Fruit fly (Drosophila melanogaster) whole organism, wandering third instar larva: Measurements from ENCODE around the gene CG7120.
A peak's percentile ranks its signal among the peaks of the same experiment; 100 is the strongest.

ENCODE experiments used
- Abd-B ChIP-seq: fragments of >200 bp; optimal IDR thresholded peaks from 2 replicates; lab custom pipeline; 2017; ENCODE audit warnings: missing biosample characterization, missing genetic modification characterization
- CG32264 ChIP-seq: fragments of 200-800 bp; sonication (Bioruptor generic); optimal IDR thresholded peaks from 2 replicates; lab custom pipeline; 2016; ENCODE audit warnings: missing biosample characterization, missing genetic modification characterization
- CG9705 ChIP-seq: fragments of 200-800 bp; sonication (Bioruptor generic); optimal IDR thresholded peaks from 2 replicates; lab custom pipeline; 2018; ENCODE audit warnings: missing biosample characterization, mild to moderate bottlenecking, missing genetic modification characterization
- Dfd ChIP-seq: fragments of >200 bp; optimal IDR thresholded peaks from 2 replicates; lab custom pipeline; 2017; ENCODE audit warnings: missing biosample characterization, missing genetic modification characterization
- Dif ChIP-seq: fragments of 200-275, 200-300 bp; sonication (Bioruptor generic); optimal IDR thresholded peaks from 2 replicates; lab custom pipeline; 2018; ENCODE audit warnings: missing biosample characterization, missing genetic modification characterization; ENCODE audit not compliant: partially characterized antibody
- GATAd ChIP-seq: sonication (Bioruptor generic); optimal IDR thresholded peaks from 2 replicates; lab custom pipeline; 2016; ENCODE audit warnings: missing biosample characterization, missing genetic modification characterization
- HLH106 ChIP-seq: fragments of 200-800 bp; optimal IDR thresholded peaks from 3 replicates; lab custom pipeline; 2019; ENCODE audit warnings: missing biosample characterization, mild to moderate bottlenecking, missing genetic modification characterization, moderate library complexity
- Hnf4 ChIP-seq: fragments of 200-800 bp; sonication (Bioruptor generic); optimal IDR thresholded peaks from 2 replicates; lab custom pipeline; 2016; ENCODE audit warnings: missing biosample characterization, mild to moderate bottlenecking, missing genetic modification characterization
- Hr78 ChIP-seq: fragments of >200 bp; optimal IDR thresholded peaks from 2 replicates; lab custom pipeline; 2017; ENCODE audit warnings: missing biosample characterization, missing genetic modification characterization
- Hr83 ChIP-seq: fragments of 200-300 bp; sonication (Bioruptor generic); optimal IDR thresholded peaks from 2 replicates; lab custom pipeline; 2016; ENCODE audit warnings: missing biosample characterization, mild to moderate bottlenecking, missing genetic modification characterization, moderate library complexity; ENCODE audit not compliant: poor library complexity, severe bottlenecking
- Jra ChIP-seq: sonication (Bioruptor generic); optimal IDR thresholded peaks from 2 replicates; lab custom pipeline; 2016; ENCODE audit warnings: missing biosample characterization, missing genetic modification characterization
- Myc ChIP-seq: fragments of >200 bp; optimal IDR thresholded peaks from 2 replicates; lab custom pipeline; 2017
- N ChIP-seq: fragments of >200 bp; optimal IDR thresholded peaks from 2 replicates; lab custom pipeline; 2018; ENCODE audit warnings: missing biosample characterization, missing external identifiers, missing genetic modification characterization
- Rel ChIP-seq, 2 experiments: fragments of 200-800 bp; sonication (Bioruptor generic) in 1 of 2; optimal IDR thresholded peaks; 2 replicates in 1 of 2; 3 replicates in 1 of 2; lab custom pipeline; 2016 to 2019; ENCODE audit warnings: mild to moderate bottlenecking in 2 of 2, missing biosample characterization in 2 of 2, missing genetic modification characterization in 2 of 2, moderate library complexity in 1 of 2
- Vsx2 ChIP-seq: fragments of 200-300, 225-300 bp; sonication (Bioruptor generic); optimal IDR thresholded peaks from 2 replicates; lab custom pipeline; 2018; ENCODE audit warnings: missing biosample characterization, missing genetic modification characterization; ENCODE audit not compliant: partially characterized antibody
- dl ChIP-seq, 2 experiments: fragments of 175-275, 200-275 bp in 1 of 2; fragments of 200-275 bp in 1 of 2; sonication (Bioruptor generic); optimal IDR thresholded peaks; lab custom pipeline; 2018; ENCODE audit warnings: mild to moderate bottlenecking in 2 of 2, missing biosample characterization in 2 of 2, missing genetic modification characterization in 2 of 2, moderate library complexity in 2 of 2; ENCODE audit not compliant: partially characterized antibody in 2 of 2, insufficient read depth in 1 of 2
- dsf ChIP-seq: sonication (Bioruptor generic); optimal IDR thresholded peaks from 2 replicates; lab custom pipeline; 2016; ENCODE audit warnings: missing biosample characterization, missing genetic modification characterization, borderline replicate concordance
- ey ChIP-seq: fragments of 200-800 bp; sonication (Bioruptor generic); optimal IDR thresholded peaks from 2 replicates; lab custom pipeline; 2016; ENCODE audit warnings: missing biosample characterization, missing genetic modification characterization
- foxo ChIP-seq, 2 experiments: fragments of 200-800 bp; sonication (Bioruptor generic); optimal IDR thresholded peaks; 2 replicates in 1 of 2; 3 replicates in 1 of 2; lab custom pipeline; 2016 to 2017; ENCODE audit warnings: missing biosample characterization in 2 of 2, missing genetic modification characterization in 2 of 2
- fru ChIP-seq: fragments of 200-800 bp; sonication (Bioruptor generic); optimal IDR thresholded peaks from 3 replicates; lab custom pipeline; 2016; ENCODE audit warnings: missing biosample characterization, mild to moderate bottlenecking, missing genetic modification characterization
- h ChIP-seq: fragments of 200-800 bp; sonication (Bioruptor generic); optimal IDR thresholded peaks from 3 replicates; lab custom pipeline; 2016; ENCODE audit warnings: missing biosample characterization, mild to moderate bottlenecking, missing genetic modification characterization
- jim ChIP-seq: fragments of 175-275, 200-325 bp; sonication (Bioruptor generic); optimal IDR thresholded peaks from 2 replicates; lab custom pipeline; 2016; ENCODE audit warnings: missing biosample characterization, mild to moderate bottlenecking, missing genetic modification characterization
- lola ChIP-seq: fragments of >200 bp; optimal IDR thresholded peaks from 2 replicates; lab custom pipeline; 2017; ENCODE audit warnings: missing biosample characterization, missing genetic modification characterization
- psq ChIP-seq: fragments of 200-800 bp; sonication (Bioruptor generic); optimal IDR thresholded peaks from 3 replicates; lab custom pipeline; 2017; ENCODE audit warnings: missing biosample characterization, mild to moderate bottlenecking, missing genetic modification characterization, moderate library complexity
- rgr ChIP-seq: fragments of 200-800 bp; sonication (Bioruptor generic); optimal IDR thresholded peaks from 3 replicates; lab custom pipeline; 2016; ENCODE audit warnings: missing biosample characterization, mild to moderate bottlenecking, missing genetic modification characterization
- sage ChIP-seq: fragments of 200-800 bp; sonication (Bioruptor generic); optimal IDR thresholded peaks from 2 replicates; lab custom pipeline; 2016; ENCODE audit warnings: missing biosample characterization, mild to moderate bottlenecking, missing genetic modification characterization
- usp ChIP-seq: fragments of >200 bp; optimal IDR thresholded peaks from 2 replicates; lab custom pipeline; 2017; ENCODE audit warnings: missing biosample characterization, missing genetic modification characterization
- woc ChIP-seq: sonication (Bioruptor generic); optimal IDR thresholded peaks from 2 replicates; lab custom pipeline; 2016; ENCODE audit warnings: missing biosample characterization, mild to moderate bottlenecking, missing genetic modification characterization

Gene CG7120

DNA sequence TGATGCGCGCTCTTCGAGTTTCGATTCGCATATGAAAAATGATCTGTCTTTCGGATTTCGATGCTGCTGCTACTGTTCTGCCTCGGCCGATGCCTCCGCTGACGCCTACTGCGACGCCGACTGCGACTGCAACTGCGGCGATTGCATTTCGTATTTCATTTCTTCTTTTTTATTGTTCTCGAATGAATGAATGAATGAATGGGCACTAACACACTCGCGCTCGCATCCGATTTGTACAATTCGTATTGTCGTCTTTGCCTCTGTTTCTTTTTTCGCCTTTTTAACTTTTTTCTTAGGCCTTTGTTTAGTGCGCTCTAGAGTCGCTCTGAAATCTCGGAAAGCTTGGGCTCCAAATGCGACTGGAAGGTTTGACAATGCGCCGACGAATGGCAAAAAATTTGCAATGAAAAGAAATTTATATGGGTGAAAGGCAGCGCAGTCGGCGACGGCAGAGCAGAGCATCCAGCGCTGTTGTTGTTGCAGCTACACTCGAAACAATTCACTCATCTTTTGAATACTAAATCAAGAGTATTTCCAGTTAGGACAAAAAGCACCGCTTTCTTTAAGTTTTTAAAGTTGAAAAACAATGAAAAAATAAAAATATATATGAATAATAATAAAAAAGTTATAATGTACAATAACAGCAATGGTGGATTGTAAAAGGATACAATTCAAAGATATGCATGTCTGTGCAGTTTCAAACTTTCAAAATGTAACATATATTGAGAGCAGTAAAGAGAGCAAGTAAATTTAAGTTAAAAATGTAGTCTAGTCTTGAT, 26.2 kb downstream of the CG7120 start, which contains the start of gene CG32354:
TSS of gene CG32354 (minus strand) at position 398 of the 779 bp plus-strand sequence.
- TF ChIP-seq dsf (GFP tag; lab: Kevin White, UChicago) (no peak), Vsx2 (GFP tag; lab: Kevin White, UChicago) (no peak), Abd-B (GFP tag; lab: Kevin White, UChicago) (no peak), rgr (no peak), Hr83 (GFP tag; lab: Kevin White, UChicago) (no peak), woc (GFP tag; lab: Kevin White, UChicago) (no peak), jim (GFP tag; lab: Kevin White, UChicago) (no peak), Dfd (GFP tag; lab: Kevin White, UChicago) (no peak), HLH106 (tag; lab: Kevin White, UChicago) (no peak), fru (GFP tag; lab: Kevin White, UChicago) (no peak), Hnf4 (GFP tag; lab: Kevin White, UChicago) (no peak), ey (GFP tag; lab: Kevin White, UChicago) (no peak)

DNA sequence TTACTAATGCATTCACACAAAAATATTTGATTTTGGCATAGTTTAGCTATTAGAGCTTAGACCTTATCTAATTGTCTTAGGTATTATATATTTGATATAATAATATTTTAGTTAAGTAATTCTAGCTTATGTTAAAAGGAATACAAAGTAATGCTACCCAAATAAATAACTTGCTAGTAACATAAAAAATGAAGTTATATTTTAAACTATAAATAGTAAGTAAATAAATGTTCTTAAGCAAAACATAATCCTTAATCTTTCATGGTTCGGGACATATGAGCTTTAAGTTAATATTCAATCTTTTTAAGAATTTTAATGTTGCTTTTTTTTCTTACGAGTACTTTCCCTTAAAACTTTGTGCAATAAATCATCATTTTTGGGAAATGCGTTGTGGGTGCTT, 27.4 kb downstream of the CG7120 start:
- TF ChIP-seq lola (GFP tag; lab: Kevin White, UChicago) = no peak
- no peak for TF ChIP-seq N
- TF ChIP-seq h = no peak
- TF ChIP-seq Rel (GFP tag; optimal IDR thresholded peaks at IDR 0.05; lab: Kevin White, UChicago) = no peak
- no peak for TF ChIP-seq Rel (tag; optimal IDR thresholded peaks at IDR 0.05; lab: Kevin White, UChicago)
- no peak for TF ChIP-seq fru (GFP tag; lab: Kevin White, UChicago)
- TF ChIP-seq Hnf4 (GFP tag; lab: Kevin White, UChicago) = no peak
- no peak for TF ChIP-seq Hr78 (GFP tag; lab: Kevin White, UChicago)
- TF ChIP-seq sage (GFP tag; lab: Kevin White, UChicago) = no peak
- no peak for TF ChIP-seq CG9705 (GFP tag; lab: Kevin White, UChicago)
- TF ChIP-seq GATAd (GFP tag; lab: Kevin White, UChicago) = no peak

DNA sequence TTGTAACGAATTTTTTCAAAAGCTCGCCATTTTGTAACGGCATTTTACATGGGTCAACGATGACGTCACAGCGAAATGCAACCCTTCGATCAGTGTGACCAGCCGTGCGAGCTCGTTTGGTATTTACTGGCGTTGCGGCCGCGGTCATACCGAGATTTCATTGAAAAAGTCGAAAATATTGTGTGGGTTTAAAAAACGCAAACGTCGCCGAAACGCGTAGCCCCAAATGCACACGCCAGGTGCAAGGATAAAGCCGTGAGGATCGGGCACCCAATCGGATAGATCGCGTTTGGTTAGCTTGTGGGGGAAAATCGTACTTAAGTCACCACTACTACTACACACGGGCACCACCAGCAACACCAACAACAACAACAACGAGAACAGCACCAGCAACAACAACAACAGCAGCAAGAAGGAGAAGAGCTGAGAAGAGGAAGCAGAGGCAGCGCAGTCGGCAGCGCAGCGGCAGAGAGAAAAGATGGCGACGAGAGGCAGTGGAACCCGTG, 29.1 kb downstream of the CG7120 start, which contains the start of gene Cbl:
TSS of gene Cbl (plus strand) at position 124 of the 506 bp plus-strand sequence.
- no peak for TF ChIP-seq psq (GFP tag; lab: Kevin White, UChicago)
- no peak for TF ChIP-seq CG32264
- TF ChIP-seq Jra = no peak
- TF ChIP-seq h = peak; percentile 18
- no peak for TF ChIP-seq ey (GFP tag; lab: Kevin White, UChicago)
- TF ChIP-seq Rel (GFP tag; optimal IDR thresholded peaks at IDR 0.05; lab: Kevin White, UChicago) = no peak
- peak; percentile 12 for TF ChIP-seq Rel (tag; optimal IDR thresholded peaks at IDR 0.05; lab: Kevin White, UChicago)
- TF ChIP-seq Myc = no peak
- TF ChIP-seq Dif (GFP tag; lab: Kevin White, UChicago) = peak; percentile 8
- no peak for TF ChIP-seq HLH106 (tag; lab: Kevin White, UChicago)
- TF ChIP-seq Vsx2 (GFP tag; lab: Kevin White, UChicago) = peak; percentile 36
- TF ChIP-seq jim (GFP tag; lab: Kevin White, UChicago) = no peak

DNA sequence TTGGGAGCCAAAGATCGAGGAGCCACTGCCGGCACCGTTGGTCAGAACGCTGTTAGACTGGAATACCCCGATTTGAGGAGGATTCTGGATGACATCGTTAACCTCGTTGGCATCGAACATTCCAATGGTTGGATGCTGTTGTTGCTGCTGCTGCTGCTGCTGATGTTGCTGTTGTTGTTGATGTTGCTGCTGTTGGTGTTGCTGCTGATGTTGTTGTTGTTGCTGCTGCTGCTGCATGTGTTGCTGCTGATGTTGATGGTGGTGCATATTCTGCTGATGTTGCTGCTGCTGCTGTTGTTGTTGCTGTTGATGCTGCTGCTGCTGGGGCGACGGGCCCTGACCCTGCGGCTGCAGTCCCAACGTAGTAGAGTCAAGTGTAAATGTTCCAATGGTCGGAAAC, 41.8 kb downstream of the CG7120 start:
- TF ChIP-seq Dfd (GFP tag; lab: Kevin White, UChicago) (peak; percentile 98), dl (GFP tag; optimal IDR thresholded peaks at IDR 0.05; lab: Kevin White, UChicago; ENCODE audit: insufficient read depth in 1 of 2, partially characterized antibody in 2 of 2) (no peak), CG9705 (GFP tag; lab: Kevin White, UChicago) (no peak), Jra (no peak), Hnf4 (GFP tag; lab: Kevin White, UChicago) (no peak), usp (GFP tag; lab: Kevin White, UChicago) (no peak), foxo (GFP tag; optimal IDR thresholded peaks at IDR 0.05; lab: Kevin White, UChicago) (no peak), Dif (GFP tag; lab: Kevin White, UChicago) (no peak)

DNA sequence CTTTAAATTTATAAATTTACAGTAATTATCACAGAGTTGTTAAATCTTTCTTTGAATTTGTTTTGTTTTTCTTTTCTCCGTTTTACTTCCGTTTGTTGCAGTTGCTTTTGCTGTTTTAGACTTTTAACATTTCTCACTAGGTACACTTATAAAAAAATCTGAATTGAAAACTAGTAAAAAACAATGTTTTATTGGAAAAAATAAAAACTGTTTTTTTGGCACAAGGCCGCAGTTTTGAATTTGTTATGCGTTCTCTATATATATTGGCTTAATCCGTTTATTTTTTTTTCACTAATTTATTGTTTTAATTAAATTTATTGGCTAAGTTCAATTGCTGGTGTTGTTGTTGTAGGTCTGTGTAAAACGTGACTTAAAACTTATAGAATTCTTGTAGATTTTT, 44.3 kb downstream of the CG7120 start:
- TF ChIP-seq CG9705 (GFP tag; lab: Kevin White, UChicago) = no peak
- TF ChIP-seq sage (GFP tag; lab: Kevin White, UChicago) = no peak
- no peak for TF ChIP-seq CG32264
